Fruit fly (Drosophila melanogaster) whole organism, embryonic: ENCODE measurements around the gene SP1173.
A peak's percentile ranks its signal among the peaks of the same experiment; 100 is the strongest.

Experiments
- Adf1 ChIP-seq: fragments of 200-800 bp; sonication (Bioruptor generic); IDR thresholded peaks from 2 replicates; pipeline ENCODE4 v1.3.6; 2022; ENCODE audit warnings: missing biosample characterization, missing genetic modification characterization
- Antp ChIP-seq: fragments of 200-800 bp; sonication (Bioruptor generic); optimal IDR thresholded peaks from 3 replicates; lab custom pipeline; 2016; ENCODE audit warnings: missing biosample characterization, missing genetic modification characterization
- Atf6 ChIP-seq: fragments of 200-800 bp; sonication (Bioruptor generic); IDR thresholded peaks from 2 replicates; pipeline ENCODE4 v1.3.6; 2022; ENCODE audit warnings: missing biosample characterization, missing genetic modification characterization
- Awh ChIP-seq: fragments of 200-800 bp; sonication (Bioruptor generic); IDR thresholded peaks from 2 replicates; pipeline ENCODE4, ENCODE4 v1.3.6; 2022; ENCODE audit warnings: missing biosample characterization, missing genetic modification characterization
- CG10321 ChIP-seq: fragments of 200-800 bp; sonication (Bioruptor generic); IDR thresholded peaks from 2 replicates; pipeline ENCODE4 v1.3.6; 2022; ENCODE audit warnings: missing biosample characterization, missing genetic modification characterization
- CG10366 ChIP-seq: fragments of 200-800 bp; sonication (Bioruptor generic); IDR thresholded peaks from 2 replicates; pipeline ENCODE4 v1.3.6; 2022; ENCODE audit warnings: missing biosample characterization, missing genetic modification characterization
- CG10654 ChIP-seq: fragments of 200-800 bp; sonication (Bioruptor generic); optimal IDR thresholded peaks from 2 replicates; lab custom pipeline; 2016; ENCODE audit warnings: missing biosample characterization, missing genetic modification characterization
- CG12104 ChIP-seq: fragments of 200-800 bp; sonication (Bioruptor generic); optimal IDR thresholded peaks from 3 replicates; lab custom pipeline; 2016; ENCODE audit warnings: missing biosample characterization, missing genetic modification characterization
- CG15269 ChIP-seq: fragments of 200-800 bp; sonication (Bioruptor generic); optimal IDR thresholded peaks from 2 replicates; lab custom pipeline; 2018; ENCODE audit warnings: missing biosample characterization, mild to moderate bottlenecking, missing genetic modification characterization, moderate library complexity
- CG15601 ChIP-seq: fragments of 200-800 bp; sonication (Bioruptor generic); optimal IDR thresholded peaks from 3 replicates; lab custom pipeline; 2019; ENCODE audit warnings: missing biosample characterization, mild to moderate bottlenecking, missing genetic modification characterization, moderate library complexity
- CG1603 ChIP-seq: fragments of 200-800 bp; sonication (Bioruptor generic); optimal IDR thresholded peaks from 2 replicates; lab custom pipeline; 2019; ENCODE audit warnings: missing biosample characterization, mild to moderate bottlenecking, missing genetic modification characterization, moderate library complexity
- CG17568 ChIP-seq: fragments of 200-800 bp; sonication (Bioruptor generic); optimal IDR thresholded peaks from 2 replicates; lab custom pipeline; 2018; ENCODE audit warnings: missing biosample characterization, mild to moderate bottlenecking, missing genetic modification characterization, moderate library complexity
- CG17802 ChIP-seq: fragments of 200-800 bp; sonication (Bioruptor generic); optimal IDR thresholded peaks from 2 replicates; lab custom pipeline; 2018; ENCODE audit warnings: missing biosample characterization, mild to moderate bottlenecking, missing genetic modification characterization, moderate library complexity
- CG1832 ChIP-seq: fragments of 200-800 bp; sonication (Bioruptor generic); optimal IDR thresholded peaks from 2 replicates; lab custom pipeline; 2017; ENCODE audit warnings: missing biosample characterization, mild to moderate bottlenecking, missing genetic modification characterization, inconsistent platforms
- CG30403 ChIP-seq: fragments of 200-800 bp; sonication (Bioruptor generic); optimal IDR thresholded peaks from 3 replicates; lab custom pipeline; 2016; ENCODE audit warnings: missing biosample characterization, missing genetic modification characterization
- CG3726 ChIP-seq: fragments of 200-800 bp; sonication (Bioruptor generic); IDR thresholded peaks from 3 replicates; pipeline ENCODE4, ENCODE4 v1.3.6; 2022; ENCODE audit warnings: missing biosample characterization, missing genetic modification characterization
- CG4730 ChIP-seq: fragments of 200-800 bp; sonication (Bioruptor generic); IDR thresholded peaks from 2 replicates; pipeline ENCODE4 v1.3.6; 2022; ENCODE audit warnings: missing biosample characterization, missing genetic modification characterization
- CG6683 ChIP-seq: fragments of 200-800 bp; sonication (Bioruptor generic); optimal IDR thresholded peaks from 2 replicates; lab custom pipeline; 2017; ENCODE audit warnings: missing biosample characterization, mild to moderate bottlenecking, missing genetic modification characterization, missing genetic modification reagents
- CG7928 ChIP-seq: fragments of 200-800 bp; sonication (Bioruptor generic); optimal IDR thresholded peaks from 2 replicates; lab custom pipeline; 2017; ENCODE audit warnings: missing biosample characterization, mild to moderate bottlenecking, missing genetic modification characterization
- CG9609 ChIP-seq: fragments of 200-800 bp; sonication (Bioruptor generic); optimal IDR thresholded peaks from 3 replicates; lab custom pipeline; 2016; ENCODE audit warnings: missing biosample characterization, missing genetic modification characterization
- CTCF ChIP-seq: fragments of 200-800 bp; sonication (Bioruptor generic); optimal IDR thresholded peaks from 2 replicates; lab custom pipeline; 2017; ENCODE audit warnings: missing biosample characterization, mild to moderate bottlenecking, missing genetic modification characterization, moderate library complexity
- Dad ChIP-seq: fragments of 200-800 bp; sonication (Bioruptor generic); optimal IDR thresholded peaks from 3 replicates; lab custom pipeline; 2016; ENCODE audit warnings: missing biosample characterization, missing genetic modification characterization
- Doc3 ChIP-seq: fragments of 200-800 bp; sonication (Bioruptor generic); IDR thresholded peaks from 3 replicates; pipeline ENCODE4 v1.3.6; 2022; ENCODE audit warnings: missing biosample characterization, missing genetic modification characterization; ENCODE audit not compliant: partially characterized antibody
- Kr ChIP-seq: fragments of 200-800 bp; sonication (Bioruptor generic); optimal IDR thresholded peaks from 2 replicates; lab custom pipeline; 2017; ENCODE audit warnings: missing biosample characterization, mild to moderate bottlenecking, missing genetic modification characterization
- Mrtf ChIP-seq: fragments of 200-800 bp; sonication (Bioruptor generic); IDR thresholded peaks from 3 replicates; pipeline ENCODE4 v1.3.6; 2022; ENCODE audit warnings: missing biosample characterization, missing genetic modification characterization
- NC2β ChIP-seq: fragments of 200-800 bp; sonication (Bioruptor generic); optimal IDR thresholded peaks from 2 replicates; lab custom pipeline; 2016; ENCODE audit warnings: missing biosample characterization, missing genetic modification characterization
- Nf-YB ChIP-seq: fragments of 200-800 bp; sonication (Bioruptor generic); optimal IDR thresholded peaks from 3 replicates; lab custom pipeline; 2019; ENCODE audit warnings: missing biosample characterization, mild to moderate bottlenecking, missing genetic modification characterization, moderate library complexity
- Spps ChIP-seq: fragments of 200-800 bp; sonication (Bioruptor generic); optimal IDR thresholded peaks from 2 replicates; lab custom pipeline; 2018; ENCODE audit warnings: missing biosample characterization, mild to moderate bottlenecking, missing genetic modification characterization
- Sry-δ ChIP-seq: fragments of 200-800 bp; sonication (Bioruptor generic); optimal IDR thresholded peaks from 2 replicates; lab custom pipeline; 2016; ENCODE audit warnings: missing biosample characterization, missing genetic modification characterization
- bbx ChIP-seq: fragments of 200-800 bp; sonication (Bioruptor generic); IDR thresholded peaks from 2 replicates; pipeline ENCODE4 v1.3.6; 2022; ENCODE audit warnings: missing biosample characterization, missing genetic modification characterization; ENCODE audit not compliant: partially characterized antibody
- bsh ChIP-seq, 2 experiments: fragments of 200-800 bp; sonication (Bioruptor generic); optimal IDR thresholded peaks; 2 replicates each; lab custom pipeline; 2017 to 2018; ENCODE audit warnings: mild to moderate bottlenecking in 2 of 2, missing biosample characterization in 2 of 2, missing genetic modification characterization in 2 of 2, moderate library complexity in 1 of 2
- cwo ChIP-seq: fragments of 200-800 bp; sonication (Bioruptor generic); optimal IDR thresholded peaks from 3 replicates; lab custom pipeline; 2017; ENCODE audit warnings: missing biosample characterization, missing genetic modification characterization, mild to moderate bottlenecking, moderate library complexity, missing genetic modification reagents
- danr ChIP-seq: fragments of 200-800 bp; sonication (Bioruptor generic); IDR thresholded peaks from 2 replicates; pipeline ENCODE4 v1.3.6; 2022; ENCODE audit warnings: missing biosample characterization, missing genetic modification characterization
- dmrt99B ChIP-seq: fragments of 200-800 bp; sonication (Bioruptor generic); optimal IDR thresholded peaks from 2 replicates; lab custom pipeline; 2018; ENCODE audit warnings: missing biosample characterization, mild to moderate bottlenecking, missing genetic modification characterization, moderate library complexity
- ems ChIP-seq: fragments of 200-800 bp; sonication (Bioruptor generic); optimal IDR thresholded peaks from 3 replicates; lab custom pipeline; 2016; ENCODE audit warnings: missing biosample characterization, missing genetic modification characterization
- eyg ChIP-seq: fragments of 200-800 bp; sonication (Bioruptor generic); optimal IDR thresholded peaks from 3 replicates; lab custom pipeline; 2016; ENCODE audit warnings: missing biosample characterization, missing genetic modification characterization
- fru ChIP-seq: fragments of >200 bp; optimal IDR thresholded peaks from 2 replicates; lab custom pipeline; 2017
- ftz-f1 ChIP-seq: fragments of 200-800 bp; sonication (Bioruptor generic); optimal IDR thresholded peaks from 2 replicates; lab custom pipeline; 2016; ENCODE audit warnings: missing biosample characterization, missing genetic modification characterization
- gsb ChIP-seq: fragments of 200-800 bp; sonication (Bioruptor generic); IDR thresholded peaks from 2 replicates; pipeline ENCODE4 v1.3.6; 2022; ENCODE audit warnings: missing biosample characterization, missing genetic modification characterization
- kay ChIP-seq: fragments of 200-800 bp; sonication (Bioruptor generic); optimal IDR thresholded peaks from 2 replicates; lab custom pipeline; 2016; ENCODE audit warnings: missing biosample characterization, missing genetic modification characterization
- knrl ChIP-seq: fragments of 200-800 bp; sonication (Bioruptor generic); IDR thresholded peaks from 3 replicates; pipeline ENCODE4 v1.3.6; 2022; ENCODE audit warnings: missing biosample characterization, missing genetic modification characterization; ENCODE audit not compliant: partially characterized antibody
- lola ChIP-seq, 3 experiments: fragments of >200 bp in 2 of 3; fragments of 200-800 bp in 1 of 3; sonication (Bioruptor generic) in 1 of 3; optimal IDR thresholded peaks; 2 replicates each; lab custom pipeline; 2017 to 2019; ENCODE audit warnings: missing biosample characterization in 3 of 3, missing genetic modification characterization in 3 of 3, mild to moderate bottlenecking in 1 of 3, moderate library complexity in 1 of 3
- odd ChIP-seq: fragments of 200-800 bp; sonication (Bioruptor generic); optimal IDR thresholded peaks from 2 replicates; lab custom pipeline; 2017; ENCODE audit warnings: missing biosample characterization, mild to moderate bottlenecking, missing genetic modification characterization
- otp ChIP-seq: fragments of 200-800 bp; sonication (Bioruptor generic); IDR thresholded peaks from 3 replicates; pipeline ENCODE4, ENCODE4 v1.3.6; 2022; ENCODE audit warnings: missing biosample characterization, missing genetic modification characterization
- salm ChIP-seq: fragments of 200-800 bp; sonication (Bioruptor generic); optimal IDR thresholded peaks from 2 replicates; lab custom pipeline; 2018; ENCODE audit warnings: missing biosample characterization, mild to moderate bottlenecking, missing genetic modification characterization
- sob ChIP-seq: fragments of 200-800 bp; sonication (Bioruptor generic); IDR thresholded peaks from 2 replicates; pipeline ENCODE4 v1.3.6; 2022; ENCODE audit warnings: missing biosample characterization, missing genetic modification characterization
- stc ChIP-seq: fragments of 200-800 bp; sonication (Bioruptor generic); IDR thresholded peaks from 2 replicates; pipeline ENCODE4 v1.3.6; 2022; ENCODE audit warnings: missing biosample characterization, missing genetic modification characterization
- sug ChIP-seq: fragments of 200-800 bp; optimal IDR thresholded peaks from 2 replicates; lab custom pipeline; 2019; ENCODE audit warnings: missing biosample characterization, mild to moderate bottlenecking, missing genetic modification characterization, moderate library complexity
- tap ChIP-seq: fragments of 200-800 bp; optimal IDR thresholded peaks from 3 replicates; lab custom pipeline; 2019; ENCODE audit warnings: missing biosample characterization, mild to moderate bottlenecking, missing genetic modification characterization, moderate library complexity
- zfh2 ChIP-seq: fragments of 200-800 bp; sonication (Bioruptor generic); optimal IDR thresholded peaks from 2 replicates; lab custom pipeline; 2016; ENCODE audit warnings: missing biosample characterization, missing genetic modification characterization

SP1173 gene

DNA sequence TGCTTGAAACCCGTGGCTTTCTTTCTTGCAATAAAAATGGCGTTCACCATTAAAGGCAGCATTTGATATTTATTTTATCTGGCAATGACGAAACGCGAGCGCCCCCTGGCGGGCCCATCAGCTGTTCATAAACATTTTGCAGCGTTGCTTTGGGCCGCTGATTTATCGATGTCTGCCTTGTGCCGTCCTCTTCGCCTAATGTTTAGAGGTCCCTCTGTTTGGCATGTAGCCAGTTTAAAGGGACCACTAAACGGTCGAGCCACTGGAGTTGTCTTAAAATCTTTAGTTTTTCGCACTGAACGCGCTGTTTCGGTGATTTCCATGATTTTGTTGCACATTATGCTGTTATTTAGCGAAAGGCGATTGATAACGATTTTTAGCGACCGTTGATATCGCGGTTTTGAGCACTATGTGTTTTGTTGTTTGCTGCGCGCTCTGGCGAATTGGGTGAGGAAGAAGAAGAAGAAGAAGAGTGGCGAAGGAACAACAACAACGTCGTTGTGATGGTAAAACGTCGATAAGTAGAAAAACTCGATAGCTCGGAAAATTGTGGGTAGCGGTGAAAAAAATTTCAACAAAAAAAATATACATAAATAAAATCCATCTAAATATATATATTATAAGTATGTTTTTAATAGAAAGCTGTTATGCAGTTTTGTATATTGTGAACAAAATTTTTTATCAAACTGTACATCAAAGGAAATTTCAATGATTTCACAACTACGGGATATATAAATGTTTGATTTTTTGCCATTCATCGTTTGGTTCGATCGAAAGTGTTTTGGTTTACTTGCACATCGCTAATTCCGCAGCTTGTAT lies 49.2 kb upstream of the SP1173 start, which contains the start of the genes velo and Sbds (continued):
- peak; percentile 13 for TF ChIP-seq odd
- no peak for TF ChIP-seq CG1832 (GFP tag; lab: Kevin White, UChicago)
- no peak for TF ChIP-seq CG17802 (tag; lab: Kevin White, UChicago)
- 0 out of 2 replicates have a peak, but pooled peaks have one; percentile 11 for TF ChIP-seq Adf1 (GFP tag; lab: Robert Waterston, UW)
- TF ChIP-seq salm (tag; lab: Kevin White, UChicago), result no peak
- peak; percentile 52 for TF ChIP-seq ftz-f1 (GFP tag; lab: Kevin White, UChicago)
- TF ChIP-seq gsb (GFP tag; lab: Robert Waterston, UW), result no peak
- TF ChIP-seq lola (GFP tag; optimal IDR thresholded peaks at IDR 0.05; lab: Kevin White, UChicago), result peak in 1 of 3 experiments; percentile 28
- peak; percentile 82 for TF ChIP-seq knrl (GFP tag; lab: Robert Waterston, UW)
- TF ChIP-seq CG6683 (GFP tag; lab: Kevin White, UChicago), result no peak
- peak; percentile 3 for TF ChIP-seq zfh2 (GFP tag; lab: Kevin White, UChicago)
- no peak for TF ChIP-seq CG9609 (GFP tag; lab: Kevin White, UChicago)
- no peak for TF ChIP-seq cwo (GFP tag; lab: Kevin White, UChicago)
- no peak for TF ChIP-seq fru
- no peak for TF ChIP-seq tap (tag; lab: Kevin White, UChicago)
- TF ChIP-seq sob (GFP tag; lab: Robert Waterston, UW), result peak; percentile 42; the same call in 1 of the 2 replicates
- TF ChIP-seq CG15601 (tag; lab: Kevin White, UChicago), result peak; percentile 30
- TF ChIP-seq CG10321, result no peak
- TF ChIP-seq CG1603 (tag; lab: Kevin White, UChicago), result peak; percentile 68
- TF ChIP-seq kay, result no peak
- TF ChIP-seq bbx (GFP tag; lab: Robert Waterston, UW), result peak; percentile 59
- TF ChIP-seq sug, result peak; percentile 62
- peak; percentile 58; the same call in 1 of the 3 replicates for TF ChIP-seq otp (GFP tag; lab: Robert Waterston, UW)
- no peak for TF ChIP-seq danr (GFP tag; lab: Robert Waterston, UW)
- TF ChIP-seq Nf-YB (GFP tag; lab: Kevin White, UChicago), result no peak
- peak; percentile 67 for TF ChIP-seq CG30403 (GFP tag; lab: Kevin White, UChicago)
- peak; percentile 22; the same call in 1 of the 2 replicates for TF ChIP-seq Atf6
- TF ChIP-seq Awh, result 0 out of 2 replicates have a peak, but pooled peaks have one; percentile 25
- TF ChIP-seq CG15269, result no peak
- TF ChIP-seq Kr (GFP tag; lab: Kevin White, UChicago), result no peak
- no peak for TF ChIP-seq CG17568 (GFP tag; lab: Kevin White, UChicago)
- TF ChIP-seq CG12104, result no peak
- TF ChIP-seq CTCF (GFP tag; lab: Kevin White, UChicago), result peak; percentile 96
- TF ChIP-seq bsh (GFP tag; optimal IDR thresholded peaks at IDR 0.05; lab: Kevin White, UChicago), result peak in 1 of 2 experiments; percentile 20
- TF ChIP-seq Mrtf (GFP tag; lab: Robert Waterston, UW), result no peak
- TF ChIP-seq dmrt99B (tag; lab: Kevin White, UChicago), result no peak
- TF ChIP-seq CG10366 (GFP tag; lab: Robert Waterston, UW), result peak; percentile 41
- peak; percentile 17 for TF ChIP-seq ems (GFP tag; lab: Kevin White, UChicago)
- TF ChIP-seq Doc3 (GFP tag; lab: Robert Waterston, UW), result peak; percentile 71
- no peak for TF ChIP-seq CG4730 (GFP tag; lab: Robert Waterston, UW)
- TF ChIP-seq Spps, result no peak
- TF ChIP-seq Sry-δ (GFP tag; lab: Kevin White, UChicago), result peak; percentile 82
- TF ChIP-seq CG7928 (GFP tag; lab: Kevin White, UChicago), result no peak
- TF ChIP-seq CG3726 (GFP tag; lab: Robert Waterston, UW), result no peak
- no peak for TF ChIP-seq stc
- no peak for TF ChIP-seq eyg
- TF ChIP-seq CG10654, result no peak
- no peak for TF ChIP-seq Dad (GFP tag; lab: Kevin White, UChicago)
- peak; percentile 48 for TF ChIP-seq Antp (GFP tag; lab: Kevin White, UChicago)
- peak; percentile 28 for TF ChIP-seq NC2β
